Fruit fly (Drosophila melanogaster) whole organism, embryonic: ENCODE data around the gene Cow.

Experiments used
- Abd-B ChIP-seq: fragments of 200-800 bp; sonication (Bioruptor generic); optimal IDR thresholded peaks from 2 replicates; lab custom pipeline; 2018; ENCODE audit warnings: missing biosample characterization, mild to moderate bottlenecking, missing genetic modification characterization, moderate library complexity
- CG10147 ChIP-seq: fragments of 200-800 bp; sonication (Bioruptor generic); optimal IDR thresholded peaks from 2 replicates; lab custom pipeline; 2019; ENCODE audit warnings: missing biosample characterization, mild to moderate bottlenecking, missing genetic modification characterization, moderate library complexity
- CG10462 ChIP-seq: fragments of 200-800 bp; sonication (Bioruptor generic); optimal IDR thresholded peaks from 2 replicates; lab custom pipeline; 2016; ENCODE audit warnings: missing biosample characterization, missing genetic modification characterization
- CG10959 ChIP-seq: fragments of 200-800 bp; sonication (Bioruptor generic); IDR thresholded peaks from 2 replicates; pipeline ENCODE4 v1.3.6; 2022; ENCODE audit warnings: missing biosample characterization, missing genetic modification characterization
- CG11696 ChIP-seq: fragments of 200-800 bp; sonication (Bioruptor generic); IDR thresholded peaks from 2 replicates; pipeline ENCODE4 v1.3.6; 2022; ENCODE audit warnings: missing biosample characterization, missing genetic modification characterization
- CG12219 ChIP-seq: fragments of 200-800 bp; sonication (Bioruptor generic); optimal IDR thresholded peaks from 3 replicates; lab custom pipeline; 2018; ENCODE audit warnings: missing biosample characterization, mild to moderate bottlenecking, missing genetic modification characterization
- CG14441 ChIP-seq: fragments of 200-800 bp; sonication (Bioruptor generic); IDR thresholded peaks from 2 replicates; pipeline ENCODE4 v1.3.6; 2022; ENCODE audit warnings: missing biosample characterization, missing genetic modification characterization
- CG14965 ChIP-seq: fragments of 200-800 bp; sonication (Bioruptor generic); optimal IDR thresholded peaks from 2 replicates; lab custom pipeline; 2016; ENCODE audit warnings: missing biosample characterization, missing genetic modification characterization, borderline replicate concordance
- CG17612 ChIP-seq: fragments of 200-800 bp; sonication (Bioruptor generic); IDR thresholded peaks from 2 replicates; pipeline ENCODE4 v1.3.6; 2022; ENCODE audit warnings: missing biosample characterization, missing genetic modification characterization
- CG17829 ChIP-seq: fragments of 200-800 bp; optimal IDR thresholded peaks from 2 replicates; lab custom pipeline; 2019; ENCODE audit warnings: missing biosample characterization, mild to moderate bottlenecking, missing genetic modification characterization, moderate library complexity
- CG17912 ChIP-seq: fragments of 200-800 bp; sonication (Bioruptor generic); optimal IDR thresholded peaks from 2 replicates; lab custom pipeline; 2018; ENCODE audit warnings: missing biosample characterization, mild to moderate bottlenecking, missing genetic modification characterization
- CG1832 ChIP-seq: fragments of 200-800 bp; sonication (Bioruptor generic); optimal IDR thresholded peaks from 2 replicates; lab custom pipeline; 2017; ENCODE audit warnings: missing biosample characterization, mild to moderate bottlenecking, missing genetic modification characterization, inconsistent platforms
- CG18764 ChIP-seq: fragments of 200-800 bp; sonication (Bioruptor generic); optimal IDR thresholded peaks from 3 replicates; lab custom pipeline; 2016; ENCODE audit warnings: missing biosample characterization, missing genetic modification characterization
- CG2712 ChIP-seq: fragments of 200-800 bp; optimal IDR thresholded peaks from 3 replicates; lab custom pipeline; 2019; ENCODE audit warnings: missing biosample characterization, mild to moderate bottlenecking, missing genetic modification characterization, moderate library complexity
- CG32772 ChIP-seq: fragments of 200-800 bp; sonication (Bioruptor generic); IDR thresholded peaks from 2 replicates; pipeline ENCODE4 v1.3.6; 2022; ENCODE audit warnings: missing biosample characterization, missing genetic modification characterization
- CG6813 ChIP-seq: fragments of 200-800 bp; sonication (Bioruptor generic); optimal IDR thresholded peaks from 2 replicates; lab custom pipeline; 2017; ENCODE audit warnings: missing biosample characterization, missing genetic modification characterization, mild to moderate bottlenecking, moderate library complexity, missing genetic modification reagents
- CG7357 ChIP-seq: fragments of 200-800 bp; sonication (Bioruptor generic); IDR thresholded peaks from 3 replicates; pipeline ENCODE4 v1.3.6; 2022; ENCODE audit warnings: missing biosample characterization, missing genetic modification characterization
- CG7928 ChIP-seq: fragments of 200-800 bp; sonication (Bioruptor generic); optimal IDR thresholded peaks from 2 replicates; lab custom pipeline; 2017; ENCODE audit warnings: missing biosample characterization, mild to moderate bottlenecking, missing genetic modification characterization
- CG8089 ChIP-seq: fragments of 200-800 bp; sonication (Bioruptor generic); optimal IDR thresholded peaks from 3 replicates; lab custom pipeline; 2016; ENCODE audit warnings: missing biosample characterization, missing genetic modification characterization
- CG8478 ChIP-seq: fragments of >200 bp; optimal IDR thresholded peaks from 2 replicates; lab custom pipeline; 2018
- CG8924 ChIP-seq: fragments of 200-800 bp; optimal IDR thresholded peaks from 3 replicates; lab custom pipeline; 2019; ENCODE audit warnings: missing biosample characterization, mild to moderate bottlenecking, missing genetic modification characterization, moderate library complexity
- CG8944 ChIP-seq: fragments of 200-800 bp; sonication (Bioruptor generic); optimal IDR thresholded peaks from 3 replicates; lab custom pipeline; 2016; ENCODE audit warnings: missing biosample characterization, missing genetic modification characterization
- CG9727 ChIP-seq: fragments of 200-800 bp; sonication (Bioruptor generic); optimal IDR thresholded peaks from 3 replicates; lab custom pipeline; 2017; ENCODE audit warnings: missing biosample characterization, mild to moderate bottlenecking, missing genetic modification characterization
- CG9797 ChIP-seq: fragments of 200-800 bp; sonication (Bioruptor generic); optimal IDR thresholded peaks from 3 replicates; lab custom pipeline; 2018; ENCODE audit warnings: missing biosample characterization, mild to moderate bottlenecking, missing genetic modification characterization
- CG9932 ChIP-seq: fragments of 200-800 bp; sonication (Bioruptor generic); IDR thresholded peaks from 2 replicates; pipeline ENCODE4 v1.3.6; 2022; ENCODE audit warnings: missing biosample characterization, missing genetic modification characterization
- MESR4 ChIP-seq: fragments of 200-800 bp; sonication (Bioruptor generic); optimal IDR thresholded peaks from 2 replicates; lab custom pipeline; 2018; ENCODE audit warnings: missing biosample characterization, mild to moderate bottlenecking, missing genetic modification characterization, moderate library complexity
- NFAT ChIP-seq: fragments of 200-800 bp; sonication (Bioruptor generic); IDR thresholded peaks from 2 replicates; pipeline ENCODE4 v1.3.6; 2022; ENCODE audit warnings: missing biosample characterization, missing genetic modification characterization
- Side ChIP-seq: fragments of 200-800 bp; sonication (Bioruptor generic); optimal IDR thresholded peaks from 2 replicates; lab custom pipeline; 2016; ENCODE audit warnings: missing biosample characterization, missing genetic modification characterization
- Ssrp ChIP-seq: fragments of 200-800 bp; sonication (Bioruptor generic); optimal IDR thresholded peaks from 2 replicates; lab custom pipeline; 2018; ENCODE audit warnings: missing biosample characterization, mild to moderate bottlenecking, missing genetic modification characterization, moderate library complexity
- Taf1 ChIP-seq: fragments of 200-800 bp; sonication (Bioruptor generic); IDR thresholded peaks from 2 replicates; pipeline ENCODE4 v1.3.6; 2022; ENCODE audit warnings: missing biosample characterization, missing genetic modification characterization
- Trl ChIP-seq, 3 experiments: fragments of >200 bp in 2 of 3; fragments of 200-800 bp in 1 of 3; sonication (Bioruptor generic) in 1 of 3; optimal IDR thresholded peaks; 2 replicates in 1 of 3; 3 replicates in 2 of 3; lab custom pipeline; 2016 to 2017; ENCODE audit warnings: missing biosample characterization in 1 of 3, missing genetic modification characterization in 1 of 3
- ab ChIP-seq: fragments of 200-800 bp; sonication (Bioruptor generic); optimal IDR thresholded peaks from 2 replicates; lab custom pipeline; 2016; ENCODE audit warnings: missing biosample characterization, missing genetic modification characterization
- ash1 ChIP-seq: fragments of 200-800 bp; sonication (Bioruptor generic); optimal IDR thresholded peaks from 2 replicates; lab custom pipeline; 2018; ENCODE audit warnings: missing biosample characterization, mild to moderate bottlenecking, missing genetic modification characterization
- ci ChIP-seq: fragments of 200-800 bp; sonication (Bioruptor generic); IDR thresholded peaks from 3 replicates; pipeline ENCODE4 v1.3.6; 2022; ENCODE audit warnings: missing biosample characterization, missing genetic modification characterization
- cwo ChIP-seq: fragments of 200-800 bp; sonication (Bioruptor generic); optimal IDR thresholded peaks from 3 replicates; lab custom pipeline; 2017; ENCODE audit warnings: missing biosample characterization, missing genetic modification characterization, mild to moderate bottlenecking, moderate library complexity, missing genetic modification reagents
- dan ChIP-seq: fragments of 200-800 bp; sonication (Bioruptor generic); IDR thresholded peaks from 2 replicates; pipeline ENCODE4 v1.3.6; 2022; ENCODE audit warnings: missing biosample characterization, missing genetic modification characterization
- esg ChIP-seq: fragments of 200-800 bp; sonication (Bioruptor generic); conservative IDR thresholded peaks from 2 replicates; pipeline ENCODE4 v1.3.6; 2022; ENCODE audit warnings: missing biosample characterization, missing genetic modification characterization
- fu2 ChIP-seq: fragments of 200-800 bp; sonication (Bioruptor generic); optimal IDR thresholded peaks from 2 replicates; lab custom pipeline; 2016; ENCODE audit warnings: missing biosample characterization, missing genetic modification characterization
- inv ChIP-seq: fragments of 200-800 bp; sonication (Bioruptor generic); IDR thresholded peaks from 2 replicates; pipeline ENCODE4 v1.3.6; 2022; ENCODE audit warnings: missing biosample characterization, missing genetic modification characterization; ENCODE audit not compliant: partially characterized antibody
- lab ChIP-seq: fragments of 200-800 bp; sonication (Bioruptor generic); optimal IDR thresholded peaks from 3 replicates; lab custom pipeline; 2017; ENCODE audit warnings: missing biosample characterization, missing genetic modification characterization, mild to moderate bottlenecking, moderate library complexity, missing genetic modification reagents
- lov ChIP-seq, 2 experiments: fragments of 200-800 bp in 1 of 2; fragments of >200 bp in 1 of 2; sonication (Bioruptor generic) in 1 of 2; IDR thresholded peaks in 1 of 2; optimal IDR thresholded peaks in 1 of 2; 2 replicates in 1 of 2; 3 replicates in 1 of 2; pipeline versions ENCODE4 v1.3.6 to Lab custom; 2017 to 2022; ENCODE audit warnings: missing biosample characterization in 1 of 2, missing genetic modification characterization in 1 of 2
- luna ChIP-seq: fragments of 200-800 bp; sonication (Bioruptor generic); optimal IDR thresholded peaks from 2 replicates; lab custom pipeline; 2016; ENCODE audit warnings: missing biosample characterization, missing genetic modification characterization
- pnt ChIP-seq: fragments of 200-800 bp; sonication (Bioruptor generic); optimal IDR thresholded peaks from 3 replicates; lab custom pipeline; 2016; ENCODE audit warnings: missing biosample characterization, missing genetic modification characterization
- rib ChIP-seq: fragments of 200-800 bp; sonication (Bioruptor generic); IDR thresholded peaks from 2 replicates; pipeline ENCODE4 v1.3.6; 2022; ENCODE audit warnings: missing biosample characterization, missing genetic modification characterization
- sim ChIP-seq: fragments of 200-800 bp; sonication (Bioruptor generic); IDR thresholded peaks from 2 replicates; pipeline ENCODE4 v1.3.6; 2022; ENCODE audit warnings: missing biosample characterization, missing genetic modification characterization
- sisA ChIP-seq: fragments of 200-800 bp; sonication (Bioruptor generic); IDR thresholded peaks from 2 replicates; pipeline ENCODE4 v1.3.6; 2022; ENCODE audit warnings: missing biosample characterization, missing genetic modification characterization
- sna ChIP-seq: fragments of 200-800 bp; sonication (Bioruptor generic); IDR thresholded peaks from 2 replicates; pipeline ENCODE4 v1.3.6; 2022; ENCODE audit warnings: missing biosample characterization, missing genetic modification characterization; ENCODE audit not compliant: partially characterized antibody
- ttk ChIP-seq: fragments of 200-800 bp; sonication (Bioruptor generic); IDR thresholded peaks from 2 replicates; pipeline ENCODE4 v2.1.2; 2022; ENCODE audit warnings: missing biosample characterization, missing genetic modification characterization
- vvl ChIP-seq: fragments of 200-800 bp; sonication (Bioruptor generic); IDR thresholded peaks from 2 replicates; pipeline ENCODE4 v1.3.6; 2022; ENCODE audit warnings: missing biosample characterization, missing genetic modification characterization
- wdn ChIP-seq: fragments of 200-800 bp; sonication (Bioruptor generic); IDR thresholded peaks from 2 replicates; pipeline ENCODE4 v1.3.6; 2022; ENCODE audit warnings: missing biosample characterization, missing genetic modification characterization

Gene Cow

DNA sequence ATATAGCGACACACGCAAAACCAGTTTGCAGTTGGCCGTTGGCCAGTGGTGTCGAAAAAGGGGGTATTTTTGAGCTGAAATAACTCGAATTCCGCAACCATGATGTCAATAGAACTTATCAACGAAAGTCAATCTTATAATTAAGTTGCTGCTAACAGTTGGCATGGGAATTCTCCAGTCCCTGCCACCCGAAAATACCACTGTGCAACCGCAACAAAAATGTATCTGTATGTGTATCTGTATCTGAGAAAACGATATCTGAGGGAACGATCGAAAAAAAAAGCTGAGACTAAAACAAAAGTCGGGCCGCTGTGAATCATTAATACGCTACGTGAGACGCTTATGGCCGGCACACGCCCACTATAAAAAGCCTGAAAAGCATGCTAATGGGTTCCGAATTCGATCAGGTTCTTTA lies 66.0 kb downstream of the Cow start (continued):
- no peak for TF ChIP-seq Taf1
- no peak for TF ChIP-seq CG1832 (GFP tag; lab: Kevin White, UChicago)
- TF ChIP-seq CG32772 (GFP tag; lab: Robert Waterston, UW) = peak; percentile 54; the same call in 1 of the 2 replicates
- no peak for TF ChIP-seq Trl (optimal IDR thresholded peaks at IDR 0.05; lab: Kevin White, UChicago)
- no peak for TF ChIP-seq Trl (GFP tag; optimal IDR thresholded peaks at IDR 0.05; lab: Kevin White, UChicago)
- no peak for TF ChIP-seq CG9797 (GFP tag; lab: Kevin White, UChicago)
- TF ChIP-seq CG17612 (GFP tag; lab: Robert Waterston, UW) = peak; percentile 24; the same call in 1 of the 2 replicates
- 0 out of 2 replicates have a peak, but pooled peaks have one; percentile 32 for TF ChIP-seq NFAT (GFP tag; lab: Robert Waterston, UW)
- TF ChIP-seq fu2 (GFP tag; lab: Kevin White, UChicago) = no peak
- no peak for TF ChIP-seq CG8478 (lab: Kevin White, UChicago)
- no peak for TF ChIP-seq CG11696 (GFP tag; lab: Robert Waterston, UW)
- no peak for TF ChIP-seq CG8924 (tag; lab: Kevin White, UChicago)
- peak; percentile 60 for TF ChIP-seq lab (GFP tag; lab: Kevin White, UChicago)
- TF ChIP-seq CG9727 (GFP tag; lab: Kevin White, UChicago) = no peak
- no peak for TF ChIP-seq CG17912 (GFP tag; lab: Kevin White, UChicago)
- no peak for TF ChIP-seq lov (optimal IDR thresholded peaks at IDR 0.05; lab: Kevin White, UChicago)
- TF ChIP-seq lov (GFP tag; IDR thresholded peaks at IDR 0.05; lab: Robert Waterston, UW) = no peak
- TF ChIP-seq ci (GFP tag; lab: Robert Waterston, UW) = 0 out of 3 replicates have a peak, but pooled peaks have one; percentile 39
- no peak for TF ChIP-seq CG10959 (GFP tag; lab: Robert Waterston, UW)
- TF ChIP-seq esg (GFP tag; lab: Robert Waterston, UW) = peak; percentile 49
- no peak for TF ChIP-seq sna (GFP tag; lab: Robert Waterston, UW)
- no peak for TF ChIP-seq sim (GFP tag; lab: Robert Waterston, UW)
- peak; percentile 88 for TF ChIP-seq CG9932 (GFP tag; lab: Robert Waterston, UW)
- no peak for TF ChIP-seq rib (GFP tag; lab: Robert Waterston, UW)
- peak; percentile 77 for TF ChIP-seq CG14441 (GFP tag; lab: Robert Waterston, UW)
- no peak for TF ChIP-seq CG10147 (GFP tag; lab: Kevin White, UChicago)
- TF ChIP-seq inv (GFP tag; lab: Robert Waterston, UW) = no peak
- TF ChIP-seq MESR4 = no peak
- TF ChIP-seq CG18764 (GFP tag; lab: Kevin White, UChicago) = no peak
- peak; percentile 24 for TF ChIP-seq CG2712 (tag; lab: Kevin White, UChicago)
- no peak for TF ChIP-seq CG8944 (GFP tag; lab: Kevin White, UChicago)
- TF ChIP-seq CG10462 (GFP tag; lab: Kevin White, UChicago) = no peak
- no peak for TF ChIP-seq CG12219 (GFP tag; lab: Kevin White, UChicago)
- no peak for TF ChIP-seq pnt (GFP tag; lab: Kevin White, UChicago)
- no peak for TF ChIP-seq CG6813
- TF ChIP-seq CG8089 = no peak
- TF ChIP-seq CG7357 (GFP tag; lab: Robert Waterston, UW) = 0 out of 3 replicates have a peak, but pooled peaks have one; percentile 47
- no peak for TF ChIP-seq dan (GFP tag; lab: Robert Waterston, UW)
- TF ChIP-seq sisA (GFP tag; lab: Robert Waterston, UW) = peak; percentile 49; the same call in 1 of the 2 replicates
- no peak for TF ChIP-seq ab (GFP tag; lab: Kevin White, UChicago)
- TF ChIP-seq wdn (GFP tag; lab: Robert Waterston, UW) = peak; percentile 44; the same call in 1 of the 2 replicates
- peak; percentile 51; the same call in 1 of the 2 replicates for TF ChIP-seq vvl
- TF ChIP-seq ttk (GFP tag; lab: Robert Waterston, UW) = 0 out of 2 replicates have a peak, but pooled peaks have one; percentile 29
- no peak for TF ChIP-seq luna (GFP tag; lab: Kevin White, UChicago)
- TF ChIP-seq Side (GFP tag; lab: Kevin White, UChicago) = peak; percentile 47
- TF ChIP-seq ash1 = no peak
- TF ChIP-seq CG7928 (GFP tag; lab: Kevin White, UChicago) = no peak
- peak; percentile 19 for TF ChIP-seq cwo (GFP tag; lab: Kevin White, UChicago)
- TF ChIP-seq CG14965 = no peak
- no peak for TF ChIP-seq CG17829
- TF ChIP-seq Abd-B (GFP tag; lab: Kevin White, UChicago) = peak; percentile 3
- peak; percentile 5 for TF ChIP-seq Ssrp (tag; lab: Kevin White, UChicago)
